Fruit fly (Drosophila melanogaster): Measurements from ENCODE around the gene Men.

The Men gene

dm6 chr3R:12694742-12695141, 27.5 kb downstream of the Men start, which contains the start of the genes CG14391 and NijC:
Gene CG14391, minus strand, starts transcription at chr3R:12694842.
Gene NijC, plus strand, starts transcription at chr3R:12695129.
- TF ChIP-seq pan (optimal IDR thresholded peaks at IDR 0.05) (no peak), CG8478 (optimal IDR thresholded peaks at IDR 0.05) (no peak), psq (optimal IDR thresholded peaks at IDR 0.05) (no peak), Dll (optimal IDR thresholded peaks at IDR 0.05) (no peak), EcR (GFP tag; optimal IDR thresholded peaks at IDR 0.05) (no peak), usp (GFP tag; optimal IDR thresholded peaks at IDR 0.05) (no peak)

dm6 chr3R:12692497-12692896, 29.7 kb downstream of the Men start, which contains the start of gene CG31347:
Gene CG31347, minus strand, starts transcription at chr3R:12692597.
- TF ChIP-seq usp (GFP tag; optimal IDR thresholded peaks at IDR 0.05) (no peak), EcR (GFP tag; optimal IDR thresholded peaks at IDR 0.05) (no peak), psq (optimal IDR thresholded peaks at IDR 0.05) (no peak), pan (optimal IDR thresholded peaks at IDR 0.05) (no peak)

- no peak for TF ChIP-seq CG8478 (optimal IDR thresholded peaks at IDR 0.05)
- no peak for TF ChIP-seq EcR (GFP tag; optimal IDR thresholded peaks at IDR 0.05)
- TF ChIP-seq usp (GFP tag; optimal IDR thresholded peaks at IDR 0.05) = no peak
- no peak for TF ChIP-seq psq (optimal IDR thresholded peaks at IDR 0.05)
- TF ChIP-seq pan (optimal IDR thresholded peaks at IDR 0.05) = no peak
- no peak for TF ChIP-seq Dll (optimal IDR thresholded peaks at IDR 0.05)
Measured at dm6 chr3R:12691422-12692101, 30.7 kb downstream of the Men start, which contains the start of gene Arp1. Gene Arp1, plus strand, starts transcription at chr3R:12691743.

- TF ChIP-seq psq (optimal IDR thresholded peaks at IDR 0.05) = no peak
Measured at dm6 chr3R:12688672-12689417, 33.4 kb downstream of the Men start, which contains the start of gene kar. Gene kar, minus strand, starts transcription at chr3R:12689367.

dm6 chr3R:12688116-12688515, 34.1 kb downstream of the Men start:
- TF ChIP-seq pan (optimal IDR thresholded peaks at IDR 0.05) (no peak), EcR (GFP tag; optimal IDR thresholded peaks at IDR 0.05) (no peak), usp (GFP tag; optimal IDR thresholded peaks at IDR 0.05) (no peak), CG8478 (optimal IDR thresholded peaks at IDR 0.05) (no peak), Dll (optimal IDR thresholded peaks at IDR 0.05) (no peak), psq (optimal IDR thresholded peaks at IDR 0.05) (no peak)

DNA sequence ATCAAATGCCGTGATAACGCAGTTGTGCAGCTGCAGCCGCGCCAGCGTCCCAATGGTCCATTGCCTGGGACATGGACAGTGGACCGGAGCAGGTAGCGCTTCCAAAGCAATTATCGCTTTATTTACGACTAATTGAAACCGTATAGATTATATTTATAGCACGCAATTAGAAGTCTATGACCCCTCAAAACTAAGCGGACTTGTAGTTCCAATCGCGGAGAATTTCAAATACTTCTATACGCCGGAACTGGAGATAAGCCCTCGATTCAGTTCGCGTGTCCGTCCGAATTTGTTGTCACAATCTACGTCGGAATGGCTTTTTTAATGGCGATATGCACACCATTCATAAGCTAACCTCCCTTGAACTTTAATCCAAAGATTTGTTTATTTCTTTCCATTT, 37.0 kb downstream of the Men start:
- TF ChIP-seq Dll (optimal IDR thresholded peaks at IDR 0.05) (no peak), EcR (GFP tag; optimal IDR thresholded peaks at IDR 0.05) (no peak), psq (optimal IDR thresholded peaks at IDR 0.05) (no peak), pan (optimal IDR thresholded peaks at IDR 0.05) (no peak), CG8478 (optimal IDR thresholded peaks at IDR 0.05) (no peak), usp (GFP tag; optimal IDR thresholded peaks at IDR 0.05) (no peak)

- no peak for TF ChIP-seq psq (optimal IDR thresholded peaks at IDR 0.05)
- no peak for TF ChIP-seq CG8478 (optimal IDR thresholded peaks at IDR 0.05)
- TF ChIP-seq EcR (GFP tag; optimal IDR thresholded peaks at IDR 0.05) = no peak
- no peak for TF ChIP-seq Dll (optimal IDR thresholded peaks at IDR 0.05)
- TF ChIP-seq usp (GFP tag; optimal IDR thresholded peaks at IDR 0.05) = no peak
- TF ChIP-seq pan (optimal IDR thresholded peaks at IDR 0.05) = no peak
Measured at dm6 chr3R:12681275-12681674, 41.0 kb downstream of the Men start, which contains the start of gene Cyp313a4. Gene Cyp313a4, minus strand, starts transcription at chr3R:12681375.

DNA sequence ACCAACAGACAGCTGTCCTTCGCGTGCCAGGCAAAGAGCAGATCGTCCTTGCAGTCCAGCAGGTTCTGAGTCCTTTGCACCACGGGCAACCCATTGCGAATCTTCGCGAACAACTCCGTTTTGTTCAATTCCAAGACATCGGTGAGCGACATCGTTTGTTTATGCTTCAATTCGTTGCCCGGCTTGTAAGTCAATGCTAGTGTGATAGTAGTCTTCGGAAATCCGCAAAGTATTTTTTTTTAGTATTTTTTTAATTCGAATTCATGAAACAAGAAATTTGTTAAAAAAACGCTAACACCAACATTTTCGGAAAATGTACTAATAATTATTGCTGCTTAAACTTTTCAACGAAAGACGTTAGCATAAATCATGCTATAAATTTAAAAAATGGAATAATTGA, 43.4 kb downstream of the Men start, which contains the start of gene mbo:
Gene mbo (minus strand): TSS at position 203 of the 400 bp plus-strand sequence.
- TF ChIP-seq psq (optimal IDR thresholded peaks at IDR 0.05) (no peak), pan (optimal IDR thresholded peaks at IDR 0.05) (no peak)

DNA sequence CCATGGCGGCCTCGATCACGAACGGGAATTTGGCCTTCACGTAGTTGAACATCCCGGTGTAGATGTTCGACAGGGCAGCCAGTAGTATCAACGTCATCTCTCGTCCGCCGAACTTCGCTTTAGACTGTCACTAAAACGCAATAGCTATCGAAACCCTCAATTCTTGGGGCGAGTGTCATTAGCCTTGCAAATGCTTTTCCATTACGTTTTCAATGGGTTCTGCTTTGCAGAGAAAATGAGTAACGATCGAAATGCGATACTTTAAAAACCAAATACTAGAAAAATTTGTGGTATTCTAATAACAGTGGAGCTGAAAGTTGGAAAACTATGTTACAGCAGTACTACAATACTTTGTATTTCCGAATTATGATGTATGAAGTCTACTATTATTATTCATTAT, 46.1 kb downstream of the Men start, which contains the start of gene CG43630:
Gene CG43630 (minus strand): TSS at position 101 of the 400 bp plus-strand sequence.
- TF ChIP-seq psq (optimal IDR thresholded peaks at IDR 0.05) = no peak
- no peak for TF ChIP-seq EcR (GFP tag; optimal IDR thresholded peaks at IDR 0.05)
- TF ChIP-seq CG8478 (optimal IDR thresholded peaks at IDR 0.05) = no peak
- no peak for TF ChIP-seq Dll (optimal IDR thresholded peaks at IDR 0.05)
- no peak for TF ChIP-seq usp (GFP tag; optimal IDR thresholded peaks at IDR 0.05)
- TF ChIP-seq pan (optimal IDR thresholded peaks at IDR 0.05) = no peak

DNA sequence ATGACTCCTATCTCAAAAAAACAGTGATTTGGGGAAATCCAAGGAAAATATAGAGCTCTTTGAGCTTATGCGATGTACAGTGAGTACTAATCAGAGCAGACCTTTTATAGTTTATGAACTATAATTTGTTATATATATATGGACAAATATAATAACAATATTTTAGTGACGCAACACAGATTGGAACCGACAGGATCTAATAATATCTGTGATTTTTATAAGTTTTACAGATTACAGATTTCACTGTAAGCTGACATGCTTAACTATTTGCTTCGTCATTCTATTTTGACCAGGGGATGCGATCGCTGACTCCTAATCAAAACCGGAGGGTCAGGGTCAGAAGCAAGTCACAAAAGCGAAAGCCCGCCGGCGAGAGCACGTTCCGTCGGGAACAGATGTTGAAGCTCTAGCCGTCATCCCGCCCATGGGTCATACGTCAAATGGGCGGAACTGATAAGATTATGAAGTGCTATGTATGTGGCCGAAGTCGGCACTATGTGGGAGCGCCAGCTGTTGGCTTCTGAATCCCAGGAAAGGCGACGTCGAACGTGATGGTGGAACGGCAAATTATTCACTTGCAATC, 48.1 kb downstream of the Men start, which contains the start of gene Gnmt:
Gene Gnmt (plus strand): TSS at position 568 of the 583 bp plus-strand sequence.
- TF ChIP-seq EcR (GFP tag; optimal IDR thresholded peaks at IDR 0.05) = no peak
- TF ChIP-seq Dll (optimal IDR thresholded peaks at IDR 0.05) = no peak
- TF ChIP-seq pan (optimal IDR thresholded peaks at IDR 0.05) = no peak
- no peak for TF ChIP-seq CG8478 (optimal IDR thresholded peaks at IDR 0.05)
- no peak for TF ChIP-seq psq (optimal IDR thresholded peaks at IDR 0.05)
- no peak for TF ChIP-seq usp (GFP tag; optimal IDR thresholded peaks at IDR 0.05)

DNA sequence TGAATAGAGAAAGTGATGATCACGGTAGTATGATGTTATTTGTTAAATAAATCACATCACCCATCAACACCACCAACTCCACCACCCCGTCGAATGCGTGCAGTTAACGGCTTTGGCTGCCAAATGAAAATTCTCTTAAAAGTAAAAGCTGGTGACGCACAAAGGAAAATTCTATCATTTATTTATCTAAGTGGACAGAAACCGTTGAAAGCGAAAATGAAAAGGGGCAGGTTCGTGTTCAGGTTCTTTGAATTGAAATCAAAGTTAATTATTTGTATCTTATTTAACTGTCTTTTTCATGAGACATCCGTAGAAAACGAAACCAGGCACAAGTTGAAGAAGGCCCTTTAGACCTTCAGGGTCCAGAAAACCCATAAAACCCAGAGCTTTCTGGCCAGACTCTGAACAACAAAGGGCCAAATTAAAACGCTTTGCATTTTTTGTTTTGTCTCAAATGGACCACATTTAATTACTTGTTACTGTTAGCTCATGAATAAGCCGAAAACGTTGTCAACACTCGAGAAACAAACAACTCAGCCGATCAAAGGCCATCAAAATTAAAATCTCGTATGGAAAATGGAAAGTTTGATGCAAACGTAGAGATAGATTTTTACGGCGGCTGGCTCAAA, 55.9 kb downstream of the Men start:
- TF ChIP-seq CG8478 (optimal IDR thresholded peaks at IDR 0.05) (no peak), pan (optimal IDR thresholded peaks at IDR 0.05) (no peak), Dll (optimal IDR thresholded peaks at IDR 0.05) (no peak), EcR (GFP tag; optimal IDR thresholded peaks at IDR 0.05) (no peak), usp (GFP tag; optimal IDR thresholded peaks at IDR 0.05) (no peak), psq (optimal IDR thresholded peaks at IDR 0.05) (no peak)

Measured in whole organism.